Fruit fly (Drosophila melanogaster): ENCODE measurements around the gene CanA-14F.
A peak's percentile ranks its signal among the peaks of the same experiment; 100 is the strongest.

CanA-14F gene

DNA sequence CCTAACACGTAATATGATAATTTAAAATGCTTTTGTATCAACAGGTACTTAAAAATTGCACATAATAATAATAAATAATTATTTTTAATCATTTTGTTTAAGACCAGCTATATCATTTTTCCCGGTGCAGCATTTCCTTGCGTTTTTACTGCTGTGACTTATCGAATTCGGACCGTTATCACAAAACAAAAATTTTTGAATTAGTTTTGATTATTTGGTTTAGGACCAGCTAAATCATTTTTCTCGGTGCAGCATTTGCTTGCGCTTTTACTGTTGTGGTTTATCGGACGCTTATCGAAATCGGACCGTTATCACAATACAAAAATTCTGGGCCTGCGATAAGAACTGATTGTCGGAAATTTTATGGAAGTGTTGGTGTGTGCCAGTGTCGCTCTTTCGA lies 34.4 kb downstream of the CanA-14F start (continued):
- TF ChIP-seq zen2 (GFP tag; IDR thresholded peaks at IDR 0.05; ENCODE audit: partially characterized antibody) = no peak
- peak; percentile 96 for TF ChIP-seq sd (tag; optimal IDR thresholded peaks at IDR 0.05)
- TF ChIP-seq hbn (GFP tag; IDR thresholded peaks at IDR 0.05; ENCODE audit: partially characterized antibody) = no peak
- peak; percentile 72 for TF ChIP-seq stc (GFP tag; IDR thresholded peaks at IDR 0.05)
- peak; percentile 84 for TF ChIP-seq NfI (GFP tag; optimal IDR thresholded peaks at IDR 0.05)
- TF ChIP-seq yki (optimal IDR thresholded peaks at IDR 0.05) = no peak
- peak; percentile 86 for TF ChIP-seq PHDP (tag; optimal IDR thresholded peaks at IDR 0.05)
- TF ChIP-seq gem (tag; optimal IDR thresholded peaks at IDR 0.05) = peak; percentile 91
- no peak for TF ChIP-seq CG15479 (GFP tag; optimal IDR thresholded peaks at IDR 0.05)
- peak; percentile 69 for TF ChIP-seq CG5245 (GFP tag; optimal IDR thresholded peaks at IDR 0.05)
- peak; percentile 79 for TF ChIP-seq CG12071 (GFP tag; optimal IDR thresholded peaks at IDR 0.05)
- TF ChIP-seq ssp (GFP tag; IDR thresholded peaks at IDR 0.05) = peak; percentile 19; the same call in 1 of the 2 replicates
- TF ChIP-seq schlank (tag; optimal IDR thresholded peaks at IDR 0.05) = peak; percentile 68
- peak; percentile 76 for TF ChIP-seq CG18619 (GFP tag; optimal IDR thresholded peaks at IDR 0.05)
- peak; percentile 57 for TF ChIP-seq eyg (GFP tag; optimal IDR thresholded peaks at IDR 0.05)
- TF ChIP-seq MBD-R2 (GFP tag; IDR thresholded peaks at IDR 0.05) = peak; percentile 47
- TF ChIP-seq wek (GFP tag; optimal IDR thresholded peaks at IDR 0.05) = peak; percentile 55
- peak; percentile 81 for TF ChIP-seq D19A (tag; optimal IDR thresholded peaks at IDR 0.05)
- TF ChIP-seq jing (GFP tag; optimal IDR thresholded peaks at IDR 0.05) = peak; percentile 60
- TF ChIP-seq Bgb (GFP tag; IDR thresholded peaks at IDR 0.05; ENCODE audit: partially characterized antibody) = no peak
- peak; percentile 48; the same call in 1 of the 2 replicates for TF ChIP-seq Taf1 (GFP tag; IDR thresholded peaks at IDR 0.05)
- TF ChIP-seq eve (GFP tag; optimal IDR thresholded peaks at IDR 0.05) = peak in 1 of 2 experiments; percentile 85
- peak; percentile 82 for TF ChIP-seq zfh1 (GFP tag; IDR thresholded peaks at IDR 0.05)
- peak; percentile 94 for TF ChIP-seq Med (GFP tag)
- TF ChIP-seq cas (GFP tag; IDR thresholded peaks at IDR 0.05) = 0 out of 2 replicates have a peak, but pooled peaks have one; percentile 39
- peak; percentile 76 for TF ChIP-seq CG4424 (GFP tag; optimal IDR thresholded peaks at IDR 0.05)
- TF ChIP-seq CG14710 (tag; optimal IDR thresholded peaks at IDR 0.05) = peak; percentile 69
- TF ChIP-seq TFAM (GFP tag; optimal IDR thresholded peaks at IDR 0.05) = no peak
- TF ChIP-seq twi (tag; optimal IDR thresholded peaks at IDR 0.05) = peak; percentile 30
- TF ChIP-seq CG4282 (GFP tag; optimal IDR thresholded peaks at IDR 0.05) = no peak
- TF ChIP-seq shn (GFP tag; optimal IDR thresholded peaks at IDR 0.05) = peak; percentile 11
- peak; percentile 63; the same call in 1 of the 3 replicates for TF ChIP-seq otp (GFP tag; IDR thresholded peaks at IDR 0.05)
- peak; percentile 60 for TF ChIP-seq CG15011 (GFP tag; optimal IDR thresholded peaks at IDR 0.05)
- peak; percentile 89 for TF ChIP-seq zf30C (GFP tag; optimal IDR thresholded peaks at IDR 0.05)
- TF ChIP-seq Lim3 (GFP tag; IDR thresholded peaks at IDR 0.05) = no peak
- TF ChIP-seq CG4360 (GFP tag; IDR thresholded peaks at IDR 0.05) = no peak
- peak; percentile 47 for TF ChIP-seq CG4854 (GFP tag; optimal IDR thresholded peaks at IDR 0.05)
- TF ChIP-seq CG43689 (GFP tag; IDR thresholded peaks at IDR 0.05) = 0 out of 2 replicates have a peak, but pooled peaks have one; percentile 7
- peak; percentile 86 for TF ChIP-seq CG18599 (GFP tag; optimal IDR thresholded peaks at IDR 0.05)
- peak; percentile 86 for TF ChIP-seq Sox100B (GFP tag; optimal IDR thresholded peaks at IDR 0.05)
- no peak for TF ChIP-seq CG1832 (GFP tag; optimal IDR thresholded peaks at IDR 0.05)
- peak; percentile 39 for TF ChIP-seq rib (GFP tag; IDR thresholded peaks at IDR 0.05)
- TF ChIP-seq CG11398 (GFP tag; optimal IDR thresholded peaks at IDR 0.05) = no peak
- peak; percentile 47 for TF ChIP-seq CG5180 (GFP tag; optimal IDR thresholded peaks at IDR 0.05)
- peak; percentile 89 for TF ChIP-seq CG7556 (GFP tag; optimal IDR thresholded peaks at IDR 0.05)
- TF ChIP-seq disco-r (GFP tag; optimal IDR thresholded peaks at IDR 0.05) = peak; percentile 21
- TF ChIP-seq Lpt (GFP tag; optimal IDR thresholded peaks at IDR 0.05) = no peak
- no peak for TF ChIP-seq bbx (GFP tag; IDR thresholded peaks at IDR 0.05; ENCODE audit: partially characterized antibody)
- TF ChIP-seq CG11723 (GFP tag; optimal IDR thresholded peaks at IDR 0.05) = peak; percentile 67
- TF ChIP-seq CG10209 (GFP tag; optimal IDR thresholded peaks at IDR 0.05) = peak; percentile 84
- TF ChIP-seq Dfd (GFP tag; optimal IDR thresholded peaks at IDR 0.05) = no peak
